Worm (Caenorhabditis elegans) whole organism, L4 larva: ENCODE results near the gene C01G10.9.

Source experiments
- D1046.2 ChIP-seq: fragments of 200-800 bp; sonication (Bioruptor generic); IDR thresholded peaks from 2 replicates; pipeline ENCODE4 v1.3.6; 2022; ENCODE audit warnings: missing genetic modification characterization, missing compliant biosample characterization
- F26F4.8 ChIP-seq: fragments of 200-800 bp; sonication (Bioruptor generic); conservative IDR thresholded peaks from 2 replicates; pipeline ENCODE4 v1.3.6; 2022; ENCODE audit warnings: missing genetic modification characterization, missing compliant biosample characterization
- F37D6.2 ChIP-seq: sonication (generic microtip); optimal IDR thresholded peaks from 2 replicates; lab custom pipeline; 2016; ENCODE audit warnings: mild to moderate bottlenecking, missing genetic modification characterization, missing compliant biosample characterization
- F49E8.2 ChIP-seq: sonication (generic microtip); optimal IDR thresholded peaks from 2 replicates; lab custom pipeline; 2016; ENCODE audit warnings: missing compliant biosample characterization, mild to moderate bottlenecking, missing genetic modification characterization, borderline replicate concordance
- Y48G9A.11 ChIP-seq: fragments of 200-800 bp; sonication (Bioruptor generic); IDR thresholded peaks from 2 replicates; pipeline ENCODE4 v1.3.6; 2022; ENCODE audit warnings: missing genetic modification reagents, missing genetic modification characterization, missing compliant biosample characterization
- ZK337.2 ChIP-seq: fragments of 200-800 bp; sonication (Bioruptor generic); IDR thresholded peaks from 2 replicates; pipeline ENCODE4 v1.3.6; 2022; ENCODE audit warnings: missing genetic modification reagents, missing genetic modification characterization, missing compliant biosample characterization
- ZK546.5 ChIP-seq, 2 experiments: sonication (generic microtip); optimal IDR thresholded peaks; 2 replicates each; lab custom pipeline; 2017; ENCODE audit warnings: missing biosample characterization in 2 of 2, missing genetic modification characterization in 2 of 2
- aha-1 ChIP-seq: fragments of 150-350 bp; peaks from one replicate; lab custom pipeline; 2014; ENCODE audit warnings: missing biosample characterization, missing genetic modification characterization
- arid-1 ChIP-seq: fragments of 200-800 bp; sonication (Bioruptor generic); conservative IDR thresholded peaks from 2 replicates; pipeline ENCODE4 v1.3.6; 2022; ENCODE audit warnings: missing genetic modification reagents, missing genetic modification characterization, missing compliant biosample characterization
- ceh-20 ChIP-seq: fragments of 200-800 bp; sonication (Bioruptor generic); IDR thresholded peaks from 2 replicates; pipeline ENCODE4 v1.3.6; 2022; ENCODE audit warnings: missing genetic modification reagents, missing genetic modification characterization, missing compliant biosample characterization
- ceh-28 ChIP-seq: fragments of 150-350 bp; optimal IDR thresholded peaks from 2 replicates; lab custom pipeline; 2014; ENCODE audit warnings: missing biosample characterization, missing genetic modification reagents, missing genetic modification characterization
- ceh-32 ChIP-seq: sonication (generic microtip); optimal IDR thresholded peaks from 2 replicates; lab custom pipeline; 2016; ENCODE audit warnings: mild to moderate bottlenecking, missing genetic modification characterization, missing compliant biosample characterization; ENCODE audit not compliant: poor library complexity
- ceh-62 ChIP-seq: sonication (generic microtip); optimal IDR thresholded peaks from 2 replicates; lab custom pipeline; 2017; ENCODE audit warnings: missing biosample characterization, missing genetic modification characterization
- daf-16 ChIP-seq, 3 experiments: sonication (generic microtip); optimal IDR thresholded peaks; 2 replicates each; lab custom pipeline; 2016 to 2017; ENCODE audit warnings: missing genetic modification characterization in 3 of 3, missing genetic modification reagents in 3 of 3, mild to moderate bottlenecking in 2 of 3, missing compliant biosample characterization in 2 of 3, missing biosample characterization in 1 of 3, moderate library complexity in 1 of 3
- dmd-8 ChIP-seq: fragments of 200-800 bp; sonication (Bioruptor generic); IDR thresholded peaks from 2 replicates; pipeline ENCODE4 v1.3.6; 2022; ENCODE audit warnings: missing genetic modification characterization, missing compliant biosample characterization
- dpl-1 ChIP-seq: fragments of 150-350 bp; optimal IDR thresholded peaks from 2 replicates; lab custom pipeline; 2014; ENCODE audit warnings: missing biosample characterization, missing genetic modification reagents, missing genetic modification characterization
- duxl-1 ChIP-seq: sonication (generic microtip); optimal IDR thresholded peaks from 2 replicates; lab custom pipeline; 2016; ENCODE audit warnings: mild to moderate bottlenecking, missing genetic modification characterization, moderate library complexity, missing compliant biosample characterization; ENCODE audit not compliant: poor library complexity
- egl-43 ChIP-seq: fragments of 200-800 bp; sonication (Bioruptor generic); IDR thresholded peaks from 2 replicates; pipeline ENCODE4 v1.3.6; 2022; ENCODE audit warnings: missing genetic modification reagents, missing genetic modification characterization, missing compliant biosample characterization
- hlh-11 ChIP-seq: fragments of 200-800 bp; sonication (Bioruptor generic); optimal IDR thresholded peaks from 2 replicates; lab custom pipeline; 2018; ENCODE audit warnings: mild to moderate bottlenecking, missing genetic modification characterization, missing compliant biosample characterization
- hmg-1.1 ChIP-seq: fragments of 200-800 bp; sonication (Bioruptor generic); IDR thresholded peaks from 2 replicates; pipeline ENCODE4 v1.3.6; 2022; ENCODE audit warnings: missing genetic modification reagents, missing genetic modification characterization, missing compliant biosample characterization
- jun-1 ChIP-seq: fragments of 150-350 bp; optimal IDR thresholded peaks from 2 replicates; lab custom pipeline; 2014; ENCODE audit warnings: missing biosample characterization, missing genetic modification reagents, missing genetic modification characterization
- lin-15B ChIP-seq: fragments of 150-350 bp; sonication (generic microtip); optimal IDR thresholded peaks from 3 replicates; lab custom pipeline; 2014; ENCODE audit warnings: missing biosample characterization, missing genetic modification characterization
- lin-38 ChIP-seq: fragments of 200-800 bp; sonication (Bioruptor generic); IDR thresholded peaks from 2 replicates; pipeline ENCODE4 v1.3.6; 2022; ENCODE audit warnings: missing genetic modification reagents, missing genetic modification characterization, missing compliant biosample characterization
- mdl-1 ChIP-seq, 2 experiments: fragments of 150-350 bp in 1 of 2; sonication (generic microtip) in 1 of 2; optimal IDR thresholded peaks; 2 replicates each; lab custom pipeline; 2014 to 2017; ENCODE audit warnings: missing biosample characterization in 2 of 2, missing genetic modification characterization in 2 of 2
- mes-2 ChIP-seq: sonication (generic microtip); optimal IDR thresholded peaks from 2 replicates; lab custom pipeline; 2016; ENCODE audit warnings: missing genotype, mild to moderate bottlenecking, missing genetic modification characterization, missing compliant biosample characterization; ENCODE audit not compliant: poor library complexity, severe bottlenecking
- mxl-3 ChIP-seq: fragments of 200-800 bp; sonication (Bioruptor generic); optimal IDR thresholded peaks from 2 replicates; lab custom pipeline; 2018; ENCODE audit warnings: mild to moderate bottlenecking, missing genetic modification characterization, missing compliant biosample characterization
- nhr-10 ChIP-seq: fragments of 150-350 bp; optimal IDR thresholded peaks from 2 replicates; lab custom pipeline; 2014; ENCODE audit warnings: missing biosample characterization, missing genetic modification characterization
- nhr-102 ChIP-seq: sonication (generic microtip); optimal IDR thresholded peaks from 2 replicates; lab custom pipeline; 2016; ENCODE audit warnings: mild to moderate bottlenecking, missing genetic modification characterization, moderate library complexity, missing compliant biosample characterization
- nhr-11 ChIP-seq: fragments of 150-350 bp; optimal IDR thresholded peaks from 2 replicates; lab custom pipeline; 2014; ENCODE audit warnings: missing biosample characterization, missing genetic modification characterization
- nhr-111 ChIP-seq: fragments of 200-800 bp; sonication (Bioruptor generic); optimal IDR thresholded peaks from 2 replicates; lab custom pipeline; 2018; ENCODE audit warnings: mild to moderate bottlenecking, missing genetic modification characterization, missing compliant biosample characterization
- nhr-237 ChIP-seq: sonication (generic microtip); optimal IDR thresholded peaks from 2 replicates; lab custom pipeline; 2017; ENCODE audit warnings: missing biosample characterization, missing genetic modification characterization
- nhr-42 ChIP-seq: fragments of 200-800 bp; sonication (Bioruptor generic); IDR thresholded peaks from 2 replicates; pipeline ENCODE4 v1.3.6; 2022; ENCODE audit warnings: missing genetic modification characterization, missing compliant biosample characterization
- nhr-48 ChIP-seq: sonication (generic microtip); optimal IDR thresholded peaks from 2 replicates; lab custom pipeline; 2016; ENCODE audit warnings: mild to moderate bottlenecking, missing genetic modification characterization, missing compliant biosample characterization
- nhr-6 ChIP-seq: fragments of 150-350 bp; optimal IDR thresholded peaks from 2 replicates; lab custom pipeline; 2014; ENCODE audit warnings: missing biosample characterization, missing genetic modification characterization
- pha-4 ChIP-seq, 2 experiments: fragments of 150-350 bp in 1 of 2; fragments of 200-800 bp in 1 of 2; sonication (Bioruptor generic) in 1 of 2; IDR thresholded peaks in 1 of 2; optimal IDR thresholded peaks in 1 of 2; 2 replicates each; pipeline versions ENCODE4 v1.3.6 to Lab custom; 2014 to 2022; ENCODE audit warnings: missing genetic modification characterization in 2 of 2, missing genetic modification reagents in 2 of 2, missing biosample characterization in 1 of 2, missing compliant biosample characterization in 1 of 2
- sdz-12 ChIP-seq: fragments of 200-800 bp; sonication (Bioruptor generic); optimal IDR thresholded peaks from 2 replicates; lab custom pipeline; 2018; ENCODE audit warnings: mild to moderate bottlenecking, missing genetic modification characterization, missing compliant biosample characterization
- set-16 ChIP-seq: fragments of 200-800 bp; sonication (Bioruptor generic); IDR thresholded peaks from 2 replicates; pipeline ENCODE4 v1.3.6; 2022; ENCODE audit warnings: missing genetic modification reagents, missing genetic modification characterization, missing compliant biosample characterization
- snpc-4 ChIP-seq: fragments of 150-350 bp; optimal IDR thresholded peaks from 2 replicates; lab custom pipeline; 2014; ENCODE audit warnings: missing biosample characterization, missing genetic modification characterization
- spr-1 ChIP-seq: sonication (generic microtip); optimal IDR thresholded peaks from 2 replicates; lab custom pipeline; 2016; ENCODE audit warnings: mild to moderate bottlenecking, missing genetic modification characterization, missing compliant biosample characterization
- spr-3 ChIP-seq: fragments of 200-800 bp; sonication (Bioruptor generic); optimal IDR thresholded peaks from 2 replicates; lab custom pipeline; 2018; ENCODE audit warnings: mild to moderate bottlenecking, missing genetic modification characterization, missing compliant biosample characterization
- tra-1 ChIP-seq: fragments of 200-800 bp; sonication (Bioruptor generic); IDR thresholded peaks from 2 replicates; pipeline ENCODE4 v1.3.6; 2022; ENCODE audit warnings: missing genetic modification reagents, missing genetic modification characterization, missing compliant biosample characterization
- unc-130 ChIP-seq: sonication (generic microtip); optimal IDR thresholded peaks from 2 replicates; lab custom pipeline; 2016; ENCODE audit warnings: missing genetic modification reagents, missing genetic modification characterization, missing compliant biosample characterization
- unc-39 ChIP-seq: sonication (generic microtip); optimal IDR thresholded peaks from 2 replicates; lab custom pipeline; 2017; ENCODE audit warnings: missing biosample characterization, missing genetic modification characterization
- unc-62 ChIP-seq, 3 experiments: fragments of 150-350 bp in 1 of 3; sonication (generic microtip); optimal IDR thresholded peaks in 2 of 3; peaks in 1 of 3; 1 replicate in 1 of 3; 2 replicates in 2 of 3; lab custom pipeline; 2014 to 2017; ENCODE audit warnings: missing biosample characterization in 3 of 3, missing genetic modification characterization in 3 of 3, missing genetic modification reagents in 3 of 3, missing genotype in 1 of 3
- zfp-2 ChIP-seq: sonication (generic microtip); optimal IDR thresholded peaks from 2 replicates; lab custom pipeline; 2016; ENCODE audit warnings: mild to moderate bottlenecking, missing genetic modification characterization, missing compliant biosample characterization
- zip-2 ChIP-seq: fragments of 150-350 bp; optimal IDR thresholded peaks from 2 replicates; lab custom pipeline; 2014; ENCODE audit warnings: missing biosample characterization, missing genetic modification characterization
- ztf-11 ChIP-seq: fragments of 150-350 bp; optimal IDR thresholded peaks from 2 replicates; lab custom pipeline; 2014; ENCODE audit warnings: missing biosample characterization, missing genetic modification characterization

Gene C01G10.9

ce11 chrV:15059534-15059933 lies 22.8 kb upstream of the C01G10.9 start, which contains the start of the genes mcm-3 and C25D7.15:
mcm-3 (minus strand) TSS chrV:15059599.
C25D7.15 (plus strand) TSS chrV:15059808.
- no peak for TF ChIP-seq mdl-1 (tag; optimal IDR thresholded peaks at IDR 0.05; lab: Kevin White, UChicago)
- TF ChIP-seq hlh-11 (tag; lab: Kevin White, UChicago), result peak; percentile 5
- TF ChIP-seq sdz-12 (GFP tag; lab: Kevin White, UChicago), result no peak
- no peak for TF ChIP-seq nhr-10
- no peak for TF ChIP-seq snpc-4 (tag; lab: Kevin White, UChicago)
- TF ChIP-seq ceh-28 (tag; lab: Kevin White, UChicago), result no peak
- peak; percentile 66 for TF ChIP-seq lin-38 (GFP tag; lab: Robert Waterston, UW)
- TF ChIP-seq dmd-8 (GFP tag; lab: Robert Waterston, UW), result no peak
- TF ChIP-seq ztf-11 (tag; lab: Kevin White, UChicago), result no peak
- no peak for TF ChIP-seq set-16 (GFP tag; lab: Robert Waterston, UW)
- no peak for TF ChIP-seq daf-16 (GFP tag; optimal IDR thresholded peaks at IDR 0.05; lab: Kevin White, UChicago)
- TF ChIP-seq daf-16 (tag; optimal IDR thresholded peaks at IDR 0.05; lab: Kevin White, UChicago), result peak; percentile 70
- TF ChIP-seq unc-130 (GFP tag; lab: Kevin White, UChicago), result peak; percentile 25
- TF ChIP-seq dpl-1 (GFP tag; lab: Kevin White, UChicago), result peak; percentile 85
- peak; percentile 64 for TF ChIP-seq mes-2
- peak; percentile 12 for TF ChIP-seq nhr-48 (tag; lab: Kevin White, UChicago)
- no peak for TF ChIP-seq spr-1 (tag; lab: Kevin White, UChicago)
- TF ChIP-seq nhr-237 (tag; lab: Kevin White, UChicago), result no peak
- TF ChIP-seq zip-2 (tag; lab: Kevin White, UChicago), result no peak
- peak; percentile 79 for TF ChIP-seq nhr-6 (tag; lab: Kevin White, UChicago)
- TF ChIP-seq nhr-102 (tag; lab: Kevin White, UChicago), result no peak
- no peak for TF ChIP-seq ceh-32
- no peak for TF ChIP-seq spr-3 (GFP tag; lab: Kevin White, UChicago)
- no peak for TF ChIP-seq pha-4 (GFP tag; IDR thresholded peaks at IDR 0.05; lab: Robert Waterston, UW)
- no peak for TF ChIP-seq pha-4 (tag; optimal IDR thresholded peaks at IDR 0.05; lab: Kevin White, UChicago)
- TF ChIP-seq Y48G9A.11, result no peak
- TF ChIP-seq F37D6.2 (tag; lab: Kevin White, UChicago), result no peak
- TF ChIP-seq arid-1 (GFP tag; lab: Robert Waterston, UW), result no peak
- TF ChIP-seq D1046.2 (GFP tag; lab: Robert Waterston, UW), result no peak
- no peak for TF ChIP-seq mxl-3 (GFP tag; lab: Kevin White, UChicago)

- no peak for TF ChIP-seq ZK546.5 (tag; optimal IDR thresholded peaks at IDR 0.05; lab: Kevin White, UChicago)
- no peak for TF ChIP-seq jun-1 (tag; lab: Kevin White, UChicago)
- no peak for TF ChIP-seq lin-38 (GFP tag; lab: Robert Waterston, UW)
- no peak for TF ChIP-seq zfp-2
- peak; percentile 73 for TF ChIP-seq aha-1 (tag; lab: Kevin White, UChicago)
- no peak for TF ChIP-seq nhr-42 (GFP tag; lab: Robert Waterston, UW)
- peak in 1 of 2 experiments; percentile 18 for TF ChIP-seq unc-62 (GFP tag; optimal IDR thresholded peaks at IDR 0.05 in 1 of 2; lab: Kevin White, UChicago)
- no peak for TF ChIP-seq unc-62 (tag; optimal IDR thresholded peaks at IDR 0.05; lab: Kevin White, UChicago)
Measured at ce11 chrV:15060595-15060994, 21.7 kb upstream of the C01G10.9 start.

- no peak for TF ChIP-seq nhr-11 (tag; lab: Kevin White, UChicago)
- TF ChIP-seq tra-1 (GFP tag; lab: Robert Waterston, UW), result no peak
- no peak for TF ChIP-seq set-16 (GFP tag; lab: Robert Waterston, UW)
- no peak for TF ChIP-seq ceh-20 (GFP tag; lab: Robert Waterston, UW)
- no peak for TF ChIP-seq unc-39 (tag; lab: Kevin White, UChicago)
- TF ChIP-seq duxl-1 (tag; lab: Kevin White, UChicago), result no peak
- no peak for TF ChIP-seq ceh-62 (tag; lab: Kevin White, UChicago)
- TF ChIP-seq spr-3 (GFP tag; lab: Kevin White, UChicago), result no peak
- TF ChIP-seq hmg-1.1 (GFP tag; lab: Robert Waterston, UW), result no peak
- no peak for TF ChIP-seq nhr-48 (tag; lab: Kevin White, UChicago)
- TF ChIP-seq lin-15B (tag; lab: Kevin White, UChicago), result no peak
- no peak for TF ChIP-seq F26F4.8 (GFP tag; lab: Robert Waterston, UW)
- no peak for TF ChIP-seq pha-4 (GFP tag; IDR thresholded peaks at IDR 0.05; lab: Robert Waterston, UW)
- no peak for TF ChIP-seq pha-4 (tag; optimal IDR thresholded peaks at IDR 0.05; lab: Kevin White, UChicago)
- no peak for TF ChIP-seq mdl-1 (tag; optimal IDR thresholded peaks at IDR 0.05; lab: Kevin White, UChicago)
- no peak for TF ChIP-seq egl-43 (GFP tag; lab: Robert Waterston, UW)
- TF ChIP-seq ZK337.2 (GFP tag; lab: Robert Waterston, UW), result no peak
- TF ChIP-seq F49E8.2 (tag; lab: Kevin White, UChicago), result no peak
- TF ChIP-seq nhr-111 (GFP tag; lab: Kevin White, UChicago), result no peak
- TF ChIP-seq aha-1 (tag; lab: Kevin White, UChicago), result no peak
Measured at ce11 chrV:15063987-15064386, 18.3 kb upstream of the C01G10.9 start, which contains the start of gene rap-2. rap-2 (minus strand) TSS chrV:15064087.
